Fruit fly (Drosophila melanogaster) whole organism, embryonic: ENCODE measurements around the gene CG15764.

Experiments used
- Asciz ChIP-seq: fragments of 200-800 bp; sonication (Bioruptor generic); optimal IDR thresholded peaks from 2 replicates; lab custom pipeline; 2017; ENCODE audit warnings: missing biosample characterization, mild to moderate bottlenecking, missing genetic modification characterization, missing genetic modification reagents
- CG11093 ChIP-seq: fragments of 200-800 bp; sonication (Bioruptor generic); IDR thresholded peaks from 3 replicates; pipeline ENCODE4 v1.3.6; 2022; ENCODE audit warnings: missing biosample characterization, missing genetic modification characterization
- CG13894 ChIP-seq: fragments of 200-800 bp; sonication (Bioruptor generic); optimal IDR thresholded peaks from 3 replicates; lab custom pipeline; 2018; ENCODE audit warnings: missing biosample characterization, mild to moderate bottlenecking, missing genetic modification characterization, moderate library complexity
- CG15269 ChIP-seq: fragments of 200-800 bp; sonication (Bioruptor generic); optimal IDR thresholded peaks from 2 replicates; lab custom pipeline; 2018; ENCODE audit warnings: missing biosample characterization, mild to moderate bottlenecking, missing genetic modification characterization, moderate library complexity
- CG1602 ChIP-seq: fragments of 200-800 bp; sonication (Bioruptor generic); optimal IDR thresholded peaks from 3 replicates; lab custom pipeline; 2016; ENCODE audit warnings: missing biosample characterization, missing genetic modification characterization
- CG16779 ChIP-seq: fragments of 200-800 bp; sonication (Bioruptor generic); IDR thresholded peaks from 2 replicates; pipeline ENCODE4 v1.3.6; 2022; ENCODE audit warnings: missing biosample characterization, missing genetic modification characterization
- CG17328 ChIP-seq: fragments of 200-800 bp; sonication (Bioruptor generic); IDR thresholded peaks from 2 replicates; pipeline ENCODE4 v1.3.6; 2022; ENCODE audit warnings: missing biosample characterization, missing genetic modification characterization
- CG2116 ChIP-seq: fragments of 200-800 bp; sonication (Bioruptor generic); optimal IDR thresholded peaks from 3 replicates; lab custom pipeline; 2018; ENCODE audit warnings: missing biosample characterization, mild to moderate bottlenecking, missing genetic modification characterization
- CG2120 ChIP-seq: fragments of 200-800 bp; sonication (Bioruptor generic); optimal IDR thresholded peaks from 3 replicates; lab custom pipeline; 2016; ENCODE audit warnings: missing biosample characterization, missing genetic modification characterization
- CG2202 ChIP-seq: fragments of 200-800 bp; sonication (Bioruptor generic); optimal IDR thresholded peaks from 2 replicates; lab custom pipeline; 2018; ENCODE audit warnings: missing biosample characterization, mild to moderate bottlenecking, missing genetic modification characterization
- CG3838 ChIP-seq: fragments of 200-800 bp; sonication (Bioruptor generic); optimal IDR thresholded peaks from 3 replicates; lab custom pipeline; 2016; ENCODE audit warnings: missing biosample characterization, missing genetic modification characterization
- CG42726 ChIP-seq: fragments of 200-800 bp; sonication (Bioruptor generic); IDR thresholded peaks from 2 replicates; pipeline ENCODE4 v1.3.6; 2022; ENCODE audit warnings: missing biosample characterization, missing genetic modification characterization; ENCODE audit not compliant: partially characterized antibody
- CG6683 ChIP-seq: fragments of 200-800 bp; sonication (Bioruptor generic); optimal IDR thresholded peaks from 2 replicates; lab custom pipeline; 2017; ENCODE audit warnings: missing biosample characterization, mild to moderate bottlenecking, missing genetic modification characterization, missing genetic modification reagents
- CG6765 ChIP-seq: fragments of 200-800 bp; sonication (Bioruptor generic); optimal IDR thresholded peaks from 3 replicates; lab custom pipeline; 2017; ENCODE audit warnings: missing biosample characterization, mild to moderate bottlenecking, missing genetic modification characterization
- CG6854 ChIP-seq: fragments of 200-800 bp; sonication (Bioruptor generic); optimal IDR thresholded peaks from 3 replicates; lab custom pipeline; 2017; ENCODE audit warnings: missing biosample characterization, mild to moderate bottlenecking, missing genetic modification characterization
- CG8359 ChIP-seq: fragments of 200-800 bp; sonication (Bioruptor generic); optimal IDR thresholded peaks from 2 replicates; lab custom pipeline; 2017; ENCODE audit warnings: missing biosample characterization, mild to moderate bottlenecking, missing genetic modification characterization, borderline replicate concordance
- CG8944 ChIP-seq: fragments of 200-800 bp; sonication (Bioruptor generic); optimal IDR thresholded peaks from 3 replicates; lab custom pipeline; 2016; ENCODE audit warnings: missing biosample characterization, missing genetic modification characterization
- D19A ChIP-seq: fragments of 200-800 bp; optimal IDR thresholded peaks from 3 replicates; lab custom pipeline; 2019; ENCODE audit warnings: missing biosample characterization, mild to moderate bottlenecking, missing genetic modification characterization, moderate library complexity
- Doc2 ChIP-seq: fragments of 200-800 bp; sonication (Bioruptor generic); IDR thresholded peaks from 2 replicates; pipeline ENCODE4 v1.3.6; 2022; ENCODE audit warnings: missing biosample characterization, missing genetic modification characterization
- Eip74EF ChIP-seq, 2 experiments: fragments of 200-800 bp in 1 of 2; fragments of >200 bp in 1 of 2; sonication (Bioruptor generic) in 1 of 2; optimal IDR thresholded peaks; 2 replicates each; lab custom pipeline; 2017 to 2019; ENCODE audit warnings: missing biosample characterization in 2 of 2, missing genetic modification characterization in 2 of 2, mild to moderate bottlenecking in 1 of 2, moderate library complexity in 1 of 2
- Fer1 ChIP-seq: fragments of 200-800 bp; sonication (Bioruptor generic); optimal IDR thresholded peaks from 2 replicates; lab custom pipeline; 2017; ENCODE audit warnings: missing biosample characterization, mild to moderate bottlenecking, missing genetic modification characterization
- Hsf ChIP-seq: fragments of 200-800 bp; sonication (Bioruptor generic); optimal IDR thresholded peaks from 3 replicates; lab custom pipeline; 2016; ENCODE audit warnings: missing biosample characterization, missing genetic modification characterization
- Kr ChIP-seq: fragments of 200-800 bp; sonication (Bioruptor generic); optimal IDR thresholded peaks from 2 replicates; lab custom pipeline; 2017; ENCODE audit warnings: missing biosample characterization, mild to moderate bottlenecking, missing genetic modification characterization
- MTF-1 ChIP-seq: fragments of 200-800 bp; sonication (Bioruptor generic); optimal IDR thresholded peaks from 2 replicates; lab custom pipeline; 2018; ENCODE audit warnings: missing biosample characterization, mild to moderate bottlenecking, missing genetic modification characterization, borderline replicate concordance
- Med ChIP-seq: fragments of 200-800 bp; sonication (Bioruptor generic); peaks from one replicate; lab custom pipeline; 2016; ENCODE audit warnings: missing biosample characterization, missing genetic modification characterization, mild to moderate bottlenecking, inconsistent platforms, moderate library complexity
- Mrtf ChIP-seq: fragments of 200-800 bp; sonication (Bioruptor generic); IDR thresholded peaks from 3 replicates; pipeline ENCODE4 v1.3.6; 2022; ENCODE audit warnings: missing biosample characterization, missing genetic modification characterization
- Nf-YC ChIP-seq: fragments of 200-800 bp; optimal IDR thresholded peaks from 3 replicates; lab custom pipeline; 2019; ENCODE audit warnings: missing biosample characterization, mild to moderate bottlenecking, missing genetic modification characterization, moderate library complexity
- Pdp1 ChIP-seq, 2 experiments: fragments of 200-800 bp; sonication (Bioruptor generic); optimal IDR thresholded peaks; 3 replicates each; lab custom pipeline; 2016; ENCODE audit warnings: missing biosample characterization in 2 of 2, missing genetic modification characterization in 2 of 2, mild to moderate bottlenecking in 1 of 2, moderate library complexity in 1 of 2
- Scr ChIP-seq: fragments of 200-800 bp; sonication (Bioruptor generic); IDR thresholded peaks from 2 replicates; pipeline ENCODE4 v1.3.6; 2022; ENCODE audit warnings: missing biosample characterization, missing genetic modification characterization; ENCODE audit not compliant: partially characterized antibody
- Stat92E ChIP-seq, 3 experiments: fragments of >200 bp in 2 of 3; fragments of 200-800 bp in 1 of 3; sonication (Bioruptor generic) in 1 of 3; optimal IDR thresholded peaks; 2 replicates each; lab custom pipeline; 2017 to 2019; ENCODE audit warnings: missing biosample characterization in 3 of 3, missing genetic modification characterization in 3 of 3, mild to moderate bottlenecking in 1 of 3, moderate library complexity in 1 of 3
- Tbp ChIP-seq: fragments of >200 bp; optimal IDR thresholded peaks from 2 replicates; lab custom pipeline; 2018; ENCODE audit warnings: missing biosample characterization, missing genetic modification characterization
- Xrp1 ChIP-seq: fragments of 200-800 bp; sonication (Bioruptor generic); IDR thresholded peaks from 2 replicates; pipeline ENCODE4 v1.3.6; 2022; ENCODE audit warnings: missing biosample characterization, missing genetic modification characterization
- ac ChIP-seq: fragments of 200-800 bp; sonication (Bioruptor generic); optimal IDR thresholded peaks from 3 replicates; lab custom pipeline; 2017; ENCODE audit warnings: missing biosample characterization, mild to moderate bottlenecking, missing genetic modification characterization
- ap ChIP-seq: fragments of 200-800 bp; sonication (Bioruptor generic); IDR thresholded peaks from 2 replicates; pipeline ENCODE4 v1.3.6; 2022; ENCODE audit warnings: missing biosample characterization, missing genetic modification characterization
- crp ChIP-seq, 2 experiments: fragments of 200-800 bp; sonication (Bioruptor generic); optimal IDR thresholded peaks; 2 replicates in 1 of 2; 3 replicates in 1 of 2; lab custom pipeline; 2017; ENCODE audit warnings: missing biosample characterization in 2 of 2, missing genetic modification characterization in 2 of 2, mild to moderate bottlenecking in 1 of 2, moderate library complexity in 1 of 2
- gsb ChIP-seq: fragments of 200-800 bp; sonication (Bioruptor generic); IDR thresholded peaks from 2 replicates; pipeline ENCODE4 v1.3.6; 2022; ENCODE audit warnings: missing biosample characterization, missing genetic modification characterization
- ham ChIP-seq: fragments of 200-800 bp; sonication (Bioruptor generic); IDR thresholded peaks from 2 replicates; pipeline ENCODE4 v1.3.6; 2022; ENCODE audit warnings: missing biosample characterization, missing genetic modification characterization
- inv ChIP-seq: fragments of 200-800 bp; sonication (Bioruptor generic); IDR thresholded peaks from 2 replicates; pipeline ENCODE4 v1.3.6; 2022; ENCODE audit warnings: missing biosample characterization, missing genetic modification characterization; ENCODE audit not compliant: partially characterized antibody
- lola ChIP-seq, 3 experiments: fragments of >200 bp in 2 of 3; fragments of 200-800 bp in 1 of 3; sonication (Bioruptor generic) in 1 of 3; optimal IDR thresholded peaks; 2 replicates each; lab custom pipeline; 2017 to 2019; ENCODE audit warnings: missing biosample characterization in 3 of 3, missing genetic modification characterization in 3 of 3, mild to moderate bottlenecking in 1 of 3, moderate library complexity in 1 of 3
- nau ChIP-seq: fragments of 200-800 bp; sonication (Bioruptor generic); optimal IDR thresholded peaks from 3 replicates; lab custom pipeline; 2017; ENCODE audit warnings: missing biosample characterization, mild to moderate bottlenecking, missing genetic modification characterization, missing genetic modification reagents
- phol ChIP-seq: fragments of 200-800 bp; sonication (Bioruptor generic); optimal IDR thresholded peaks from 3 replicates; lab custom pipeline; 2018; ENCODE audit warnings: missing biosample characterization, mild to moderate bottlenecking, missing genetic modification characterization, moderate library complexity
- prd ChIP-seq, 3 experiments: fragments of >200 bp in 2 of 3; fragments of 200-800 bp in 1 of 3; sonication (Bioruptor generic) in 1 of 3; optimal IDR thresholded peaks in 2 of 3; IDR thresholded peaks in 1 of 3; 2 replicates in 2 of 3; 3 replicates in 1 of 3; pipeline versions ENCODE4 v1.3.6 to Lab custom; 2017 to 2022; ENCODE audit warnings: missing biosample characterization in 1 of 3, missing genetic modification characterization in 1 of 3
- ro ChIP-seq: fragments of 200-800 bp; sonication (Bioruptor generic); IDR thresholded peaks from 2 replicates; pipeline ENCODE4 v1.3.6; 2022; ENCODE audit warnings: missing biosample characterization, missing genetic modification characterization
- tin ChIP-seq: fragments of 200-800 bp; sonication (Bioruptor generic); optimal IDR thresholded peaks from 3 replicates; lab custom pipeline; 2016; ENCODE audit warnings: missing biosample characterization, missing genetic modification characterization
- vnd ChIP-seq: fragments of 200-800 bp; sonication (Bioruptor generic); IDR thresholded peaks from 3 replicates; pipeline ENCODE4 v1.3.6; 2022; ENCODE audit warnings: missing biosample characterization, missing genetic modification characterization; ENCODE audit not compliant: partially characterized antibody
- wdn ChIP-seq: fragments of 200-800 bp; sonication (Bioruptor generic); IDR thresholded peaks from 2 replicates; pipeline ENCODE4 v1.3.6; 2022; ENCODE audit warnings: missing biosample characterization, missing genetic modification characterization
- zfh1 ChIP-seq: fragments of 200-800 bp; sonication (Bioruptor generic); IDR thresholded peaks from 3 replicates; pipeline ENCODE4 v1.3.6; 2022; ENCODE audit warnings: missing biosample characterization, missing genetic modification characterization

Gene CG15764

dm6 chrX:5844980-5845379, 23.9 kb upstream of the CG15764 start, which contains the start of gene CG12729:
Gene CG12729 (plus strand): TSS chrX:5845280.
- TF ChIP-seq CG15269 (tag; lab: Kevin White, UChicago) (no peak), crp (GFP tag; optimal IDR thresholded peaks at IDR 0.05; lab: Kevin White, UChicago) (no peak), Med (GFP tag; lab: Kevin White, UChicago) (no peak), ap (GFP tag; lab: Robert Waterston, UW) (no peak), vnd (no peak), CG6765 (GFP tag; lab: Kevin White, UChicago) (no peak), D19A (tag; lab: Kevin White, UChicago) (no peak)

- no peak for TF ChIP-seq Nf-YC
- no peak for TF ChIP-seq CG6683 (GFP tag; lab: Kevin White, UChicago)
- TF ChIP-seq Tbp (GFP tag; lab: Kevin White, UChicago) = no peak
- TF ChIP-seq ro (GFP tag; lab: Robert Waterston, UW) = no peak
- TF ChIP-seq Eip74EF (GFP tag; optimal IDR thresholded peaks at IDR 0.05; lab: Kevin White, UChicago) = no peak
- TF ChIP-seq phol = peak; percentile 9
- TF ChIP-seq Xrp1 (GFP tag; lab: Robert Waterston, UW) = peak; percentile 47; the same call in 1 of the 2 replicates
- TF ChIP-seq Hsf (GFP tag; lab: Kevin White, UChicago) = peak; percentile 36
- no peak for TF ChIP-seq CG6854 (GFP tag; lab: Kevin White, UChicago)
- no peak for TF ChIP-seq CG8944 (GFP tag; lab: Kevin White, UChicago)
- TF ChIP-seq prd (optimal IDR thresholded peaks at IDR 0.05; lab: Kevin White, UChicago) = no peak
- TF ChIP-seq prd (GFP tag; IDR thresholded peaks at IDR 0.05; lab: Robert Waterston, UW) = peak; percentile 36; the same call in 1 of the 3 replicates
- no peak for TF ChIP-seq ac (GFP tag; lab: Kevin White, UChicago)
- peak; percentile 36 for TF ChIP-seq CG15269 (tag; lab: Kevin White, UChicago)
- no peak for TF ChIP-seq CG3838
- TF ChIP-seq tin (GFP tag; lab: Kevin White, UChicago) = no peak
- TF ChIP-seq CG16779 (GFP tag; lab: Robert Waterston, UW) = no peak
- TF ChIP-seq Fer1 (GFP tag; lab: Kevin White, UChicago) = peak; percentile 43
- no peak for TF ChIP-seq CG8359 (GFP tag; lab: Kevin White, UChicago)
- no peak for TF ChIP-seq inv
- no peak for TF ChIP-seq lola (GFP tag; optimal IDR thresholded peaks at IDR 0.05; lab: Kevin White, UChicago)
- no peak for TF ChIP-seq CG11093 (GFP tag; lab: Robert Waterston, UW)
- no peak for TF ChIP-seq CG1602 (GFP tag; lab: Kevin White, UChicago)
- no peak for TF ChIP-seq ham
- no peak for TF ChIP-seq D19A (tag; lab: Kevin White, UChicago)
- no peak for TF ChIP-seq nau (GFP tag; lab: Kevin White, UChicago)
- no peak for TF ChIP-seq Doc2 (GFP tag; lab: Robert Waterston, UW)
- peak; percentile 43; the same call in 1 of the 3 replicates for TF ChIP-seq zfh1 (GFP tag; lab: Robert Waterston, UW)
- no peak for TF ChIP-seq MTF-1 (GFP tag; lab: Kevin White, UChicago)
- no peak for TF ChIP-seq Scr (GFP tag; lab: Robert Waterston, UW)
- no peak for TF ChIP-seq Mrtf
- no peak for TF ChIP-seq CG42726
- no peak for TF ChIP-seq CG13894
- TF ChIP-seq CG2202 (tag; lab: Kevin White, UChicago) = no peak
- TF ChIP-seq Pdp1 (GFP tag; optimal IDR thresholded peaks at IDR 0.05; lab: Kevin White, UChicago) = no peak
- 0 out of 2 replicates have a peak, but pooled peaks have one; percentile 29 for TF ChIP-seq gsb
- no peak for TF ChIP-seq wdn (GFP tag; lab: Robert Waterston, UW)
- peak; percentile 56 for TF ChIP-seq CG2120 (GFP tag; lab: Kevin White, UChicago)
- TF ChIP-seq Kr (GFP tag; lab: Kevin White, UChicago) = no peak
- TF ChIP-seq Asciz (GFP tag; lab: Kevin White, UChicago) = no peak
- TF ChIP-seq CG17328 (GFP tag; lab: Robert Waterston, UW) = no peak
- TF ChIP-seq CG2116 (GFP tag; lab: Kevin White, UChicago) = no peak
- TF ChIP-seq Stat92E (GFP tag; optimal IDR thresholded peaks at IDR 0.05; lab: Kevin White, UChicago) = no peak
These were observed 21.4 kb upstream of the CG15764 start for dm6 chrX:5847544-5847943.
